Fruit fly (Drosophila melanogaster): ENCODE results near the gene CG16888.

DNA sequence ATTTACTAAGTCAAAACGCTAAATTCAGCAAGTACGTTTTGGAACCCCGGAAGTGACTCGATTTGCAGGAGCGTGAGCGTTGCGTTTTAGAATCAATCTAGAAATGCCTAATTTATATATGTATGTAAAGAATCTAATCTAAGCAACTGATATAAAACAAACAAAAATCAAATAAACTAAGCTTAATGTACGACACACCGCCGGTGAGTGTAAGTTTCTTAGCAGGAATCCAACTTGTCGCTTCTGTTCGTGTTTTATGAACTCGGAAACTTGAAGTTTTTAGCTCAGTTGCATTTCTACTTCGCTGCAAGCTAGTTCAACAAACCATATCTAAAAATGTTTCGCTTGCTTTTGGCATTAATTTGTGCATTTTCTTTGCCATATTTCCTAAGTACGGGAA lies 39.4 kb downstream of the CG16888 start, which contains the start of gene CG43376:
- TF ChIP-seq CG8478 (optimal IDR thresholded peaks at IDR 0.05): no peak
- TF ChIP-seq EcR (GFP tag; optimal IDR thresholded peaks at IDR 0.05): no peak
- TF ChIP-seq psq (optimal IDR thresholded peaks at IDR 0.05): no peak
- TF ChIP-seq pan (optimal IDR thresholded peaks at IDR 0.05): no peak
- no peak for TF ChIP-seq usp (GFP tag; optimal IDR thresholded peaks at IDR 0.05)
- TF ChIP-seq Dll (optimal IDR thresholded peaks at IDR 0.05): no peak

Data from whole organism.